Worm (Caenorhabditis elegans): Measurements from ENCODE around the gene R12H7.4.

The R12H7.4 gene

DNA sequence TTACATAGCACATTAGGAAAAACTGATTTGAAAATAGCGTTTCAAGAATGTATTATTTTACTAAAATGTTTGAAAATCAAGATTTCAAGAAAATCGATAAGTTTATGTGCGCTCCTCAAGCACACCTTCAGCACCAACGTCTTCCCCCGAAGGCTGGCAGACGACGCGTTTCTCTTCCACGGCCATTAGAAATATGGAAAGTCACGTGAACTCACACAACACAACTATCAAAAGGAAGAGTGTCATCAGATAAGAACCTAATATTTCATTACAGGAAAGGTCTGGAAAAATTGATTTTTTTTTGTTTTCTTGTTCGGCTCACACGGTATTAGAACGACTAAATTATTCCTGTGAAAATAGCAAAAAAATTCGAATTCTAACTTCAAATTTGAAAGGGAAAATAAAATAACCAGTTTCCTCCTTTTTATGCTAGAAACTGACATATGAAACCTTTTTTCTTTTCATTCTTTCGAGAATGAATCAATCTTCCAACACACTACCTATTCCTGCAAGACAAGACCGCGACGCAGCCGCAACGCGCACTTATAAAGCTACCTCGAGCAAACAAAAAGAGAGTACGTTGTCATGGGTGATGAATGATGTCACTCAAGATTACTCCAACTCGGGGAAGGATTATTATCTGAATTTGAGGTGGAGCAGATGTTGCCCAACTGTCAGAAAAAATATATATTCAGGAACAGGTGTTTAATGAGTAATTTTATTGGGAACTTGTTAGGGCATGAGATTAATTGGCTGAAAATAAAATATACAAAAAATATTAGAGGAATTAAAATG, 8.4 kb downstream of the R12H7.4 start:
- TF ChIP-seq ZK185.1 (tag; optimal IDR thresholded peaks at IDR 0.05; ENCODE audit: poor library complexity, severe bottlenecking), result no peak
- no peak for TF ChIP-seq T07F8.4 (tag; optimal IDR thresholded peaks at IDR 0.05)
- TF ChIP-seq lin-40 (tag; optimal IDR thresholded peaks at IDR 0.05), result peak; percentile 9
- TF ChIP-seq ama-1 (optimal IDR thresholded peaks at IDR 0.05), result no peak
- no peak for TF ChIP-seq ama-1 (GFP tag; optimal IDR thresholded peaks at IDR 0.05)
- TF ChIP-seq Y67H2A.10 (GFP tag; conservative IDR thresholded peaks at IDR 0.05), result no peak
- TF ChIP-seq ceh-91 (GFP tag; IDR thresholded peaks at IDR 0.05), result no peak
- TF ChIP-seq hsf-1 (GFP tag; IDR thresholded peaks at IDR 0.05), result 0 out of 2 replicates have a peak, but pooled peaks have one; percentile 11
- no peak for TF ChIP-seq T26A5.8 (tag; optimal IDR thresholded peaks at IDR 0.05)
- TF ChIP-seq madf-3 (GFP tag; IDR thresholded peaks at IDR 0.05), result peak; percentile 78; the same call in 1 of the 2 replicates
- TF ChIP-seq akir-1 (GFP tag; optimal IDR thresholded peaks at IDR 0.05), result no peak
- peak; percentile 67 for TF ChIP-seq nhr-80 (tag; optimal IDR thresholded peaks at IDR 0.05)
- TF ChIP-seq sdz-38 (tag; optimal IDR thresholded peaks at IDR 0.05), result no peak
- peak; percentile 29 for TF ChIP-seq unc-62 (GFP tag; optimal IDR thresholded peaks at IDR 0.05)
- TF ChIP-seq hlh-12 (tag; optimal IDR thresholded peaks at IDR 0.05), result no peak

DNA sequence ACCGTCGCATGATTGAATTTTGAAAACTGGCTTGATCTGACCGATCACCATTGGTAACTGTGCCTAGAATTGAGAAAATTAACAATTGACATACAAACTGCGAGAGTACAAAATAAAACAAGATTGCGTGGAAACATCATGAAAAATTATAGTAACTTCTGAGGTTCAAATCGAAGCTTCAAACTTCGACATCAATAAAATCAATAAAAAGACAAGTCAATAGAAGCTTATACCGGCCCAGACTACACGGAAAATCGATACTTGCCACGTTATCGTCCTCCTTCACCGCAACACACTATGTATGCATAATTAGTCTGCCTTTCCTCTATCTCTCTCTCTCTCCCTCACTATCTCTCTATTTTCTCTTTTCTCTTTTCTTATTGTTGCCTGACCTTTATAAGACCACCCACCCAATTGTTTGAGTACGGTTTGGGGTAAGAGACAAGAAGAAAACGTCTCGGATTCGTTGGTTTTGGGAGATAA, 9.8 kb downstream of the R12H7.4 start, which contains the start of gene skr-21:
Gene skr-21 (minus strand): TSS at position 51 of the 483 bp plus-strand sequence.
- no peak for TF ChIP-seq nhr-179 (tag; optimal IDR thresholded peaks at IDR 0.05)
- TF ChIP-seq pha-4 (tag; optimal IDR thresholded peaks at IDR 0.05), result no peak
- TF ChIP-seq ccch-3 (GFP tag; optimal IDR thresholded peaks at IDR 0.05), result no peak
- TF ChIP-seq B0336.3 (GFP tag; IDR thresholded peaks at IDR 0.05), result no peak
- TF ChIP-seq F33H1.4 (GFP tag; IDR thresholded peaks at IDR 0.05), result no peak
- no peak for TF ChIP-seq F55B11.4 (tag; optimal IDR thresholded peaks at IDR 0.05; ENCODE audit: borderline replicate concordance, insufficient read depth)
- no peak for TF ChIP-seq nhr-27 (tag; optimal IDR thresholded peaks at IDR 0.05)
- no peak for TF ChIP-seq egrh-3 (GFP tag; IDR thresholded peaks at IDR 0.05)
- TF ChIP-seq F57A8.1 (GFP tag; optimal IDR thresholded peaks at IDR 0.05), result no peak
- TF ChIP-seq attf-6 (GFP tag; IDR thresholded peaks at IDR 0.05), result no peak
- no peak for TF ChIP-seq hlh-12 (tag; optimal IDR thresholded peaks at IDR 0.05)
- no peak for TF ChIP-seq xnd-1 (tag; optimal IDR thresholded peaks at IDR 0.05)
- TF ChIP-seq rpc-1 (optimal IDR thresholded peaks at IDR 0.05), result no peak
- no peak for TF ChIP-seq rpc-1 (tag; optimal IDR thresholded peaks at IDR 0.05)
- TF ChIP-seq sptf-2 (GFP tag; optimal IDR thresholded peaks at IDR 0.05), result no peak

DNA sequence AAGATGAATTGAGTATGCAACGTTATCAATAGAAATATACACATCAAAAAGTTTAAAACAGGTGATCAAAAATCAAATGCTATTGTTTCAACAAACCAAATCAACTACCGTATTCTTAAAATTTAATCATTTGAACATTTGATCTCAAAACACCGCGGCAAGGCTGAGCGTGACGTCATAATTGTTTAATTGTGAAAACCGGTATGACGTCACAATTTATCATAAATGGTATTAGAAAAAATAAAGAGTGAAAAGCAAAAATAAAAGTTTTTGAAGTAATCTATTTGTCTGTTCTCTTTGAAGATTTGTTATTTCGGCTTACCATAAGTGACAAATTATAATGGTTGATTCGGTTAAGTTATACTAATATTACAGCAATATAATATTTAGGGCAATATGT, 10.9 kb downstream of the R12H7.4 start:
- TF ChIP-seq hlh-12 (tag; optimal IDR thresholded peaks at IDR 0.05) (no peak), snpc-1.1 (tag; optimal IDR thresholded peaks at IDR 0.05; ENCODE audit: insufficient read depth) (no peak), F10E7.11 (tag; optimal IDR thresholded peaks at IDR 0.05) (no peak), dox-1 (GFP tag; IDR thresholded peaks at IDR 0.05) (no peak), efl-1 (GFP tag; optimal IDR thresholded peaks at IDR 0.05) (no peak), xnd-1 (tag; optimal IDR thresholded peaks at IDR 0.05) (no peak), pbrm-1 (GFP tag; IDR thresholded peaks at IDR 0.05) (no peak), nhr-80 (tag; optimal IDR thresholded peaks at IDR 0.05) (no peak), egrh-3 (GFP tag; IDR thresholded peaks at IDR 0.05) (no peak), hlh-26 (GFP tag; conservative IDR thresholded peaks at IDR 0.05) (no peak), lsy-27 (tag; optimal IDR thresholded peaks at IDR 0.05; ENCODE audit: borderline replicate concordance, insufficient read depth) (no peak), dpff-1 (tag; optimal IDR thresholded peaks at IDR 0.05) (no peak)

Data from whole organism, young adult.